Fruit fly (Drosophila melanogaster): ENCODE data around the gene X11Lbeta.
"Not testable (repeated sequence)": the region's sequence is repeated elsewhere in the genome, so short reads cannot be mapped to it uniquely, and the experiment has no call there.

The X11Lbeta gene

DNA sequence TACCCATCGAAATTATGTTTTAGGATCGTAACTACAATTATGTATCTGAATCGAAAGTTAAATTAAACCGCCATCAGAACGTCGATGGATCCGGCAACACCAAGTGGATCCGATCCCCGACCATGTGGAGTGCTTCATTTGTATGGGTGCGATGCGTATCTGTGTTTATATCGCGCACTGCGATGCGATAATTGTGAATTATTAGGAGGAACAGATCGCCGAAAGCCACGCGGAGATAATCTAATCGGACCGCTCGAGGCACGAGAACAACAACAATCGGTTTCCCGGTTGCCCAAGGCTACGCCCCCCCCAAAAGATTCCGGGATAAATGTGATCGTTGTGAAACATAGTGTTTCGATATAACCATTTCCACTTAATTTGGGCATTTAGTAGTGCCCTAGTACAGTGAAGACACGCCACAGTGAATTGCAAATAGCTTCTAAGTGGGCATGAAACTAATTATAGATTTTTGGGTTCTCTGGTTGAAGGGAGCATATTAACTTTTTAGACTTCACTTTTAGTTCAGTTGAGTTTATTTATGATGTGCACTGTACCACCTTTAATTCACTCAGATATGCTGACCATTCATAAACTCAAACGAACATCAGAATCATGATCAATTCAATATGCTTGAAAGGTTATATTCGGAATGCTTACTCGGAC, 27.2 kb upstream of the X11Lbeta start:
- TF ChIP-seq psq (optimal IDR thresholded peaks at IDR 0.05) (no peak), ttk (optimal IDR thresholded peaks at IDR 0.05) (no peak), insv (optimal IDR thresholded peaks at IDR 0.05) (no peak), Myc (optimal IDR thresholded peaks at IDR 0.05) (no peak), Sin3A (optimal IDR thresholded peaks at IDR 0.05) (no peak), h (optimal IDR thresholded peaks at IDR 0.05) (no peak)

DNA sequence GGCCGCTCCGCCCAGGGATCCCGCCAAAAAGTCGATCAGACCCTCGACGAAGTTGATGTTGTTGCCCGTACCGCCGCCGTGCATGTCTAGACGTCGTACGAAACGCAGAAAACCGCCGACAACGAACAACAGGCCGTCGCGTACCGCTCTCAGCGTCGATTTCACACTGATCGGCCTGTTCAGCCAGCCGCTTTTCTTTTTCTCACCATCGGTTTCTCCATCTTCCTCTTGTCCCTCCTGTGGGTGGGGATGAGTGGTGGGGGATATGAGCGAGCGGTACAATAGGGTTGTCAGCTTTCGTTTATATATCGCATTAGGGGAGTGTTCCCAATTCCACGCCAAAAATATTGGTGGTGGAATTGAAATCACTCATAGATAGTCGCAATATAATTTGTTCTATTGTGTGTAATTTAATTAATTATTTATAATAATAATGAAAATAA, 26.0 kb upstream of the X11Lbeta start:
- no peak for TF ChIP-seq psq (optimal IDR thresholded peaks at IDR 0.05)

dm6 chrX:10602057-10602764, 25.3 kb upstream of the X11Lbeta start, which contains the start of gene CG1628:
CG1628 (minus strand) TSS chrX:10602714.
- TF ChIP-seq Sin3A (optimal IDR thresholded peaks at IDR 0.05) (no peak), psq (optimal IDR thresholded peaks at IDR 0.05) (peak; percentile 28)

DNA sequence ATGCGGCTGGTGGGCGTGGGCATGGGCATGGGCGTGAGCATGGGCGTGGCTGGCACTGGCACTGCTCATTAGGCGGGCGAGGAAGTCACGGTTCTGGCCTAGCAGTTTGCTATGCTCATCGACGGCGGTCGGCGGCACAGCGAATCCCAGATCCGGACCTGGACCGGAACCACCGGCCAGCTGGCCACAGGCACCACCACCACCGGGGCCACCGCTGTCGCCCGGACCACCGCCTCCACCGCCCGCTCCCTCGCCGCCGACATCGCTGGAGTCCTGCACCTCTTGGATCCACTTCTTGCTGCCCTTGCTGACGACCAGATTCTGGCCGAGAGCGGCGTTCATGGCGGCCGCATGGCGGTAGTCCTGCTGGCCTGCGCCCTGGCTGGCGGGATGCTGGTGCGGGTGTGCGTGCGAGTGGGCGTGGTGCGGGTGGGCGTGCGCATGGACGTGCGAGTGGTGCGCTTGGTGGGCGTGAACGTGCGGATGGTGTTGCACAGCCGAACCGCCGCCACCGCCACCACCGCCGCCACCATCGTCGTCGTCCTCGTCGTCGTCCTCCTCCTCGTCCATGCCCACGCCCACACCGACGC, 20.6 kb upstream of the X11Lbeta start:
- no peak for TF ChIP-seq psq (optimal IDR thresholded peaks at IDR 0.05)

DNA sequence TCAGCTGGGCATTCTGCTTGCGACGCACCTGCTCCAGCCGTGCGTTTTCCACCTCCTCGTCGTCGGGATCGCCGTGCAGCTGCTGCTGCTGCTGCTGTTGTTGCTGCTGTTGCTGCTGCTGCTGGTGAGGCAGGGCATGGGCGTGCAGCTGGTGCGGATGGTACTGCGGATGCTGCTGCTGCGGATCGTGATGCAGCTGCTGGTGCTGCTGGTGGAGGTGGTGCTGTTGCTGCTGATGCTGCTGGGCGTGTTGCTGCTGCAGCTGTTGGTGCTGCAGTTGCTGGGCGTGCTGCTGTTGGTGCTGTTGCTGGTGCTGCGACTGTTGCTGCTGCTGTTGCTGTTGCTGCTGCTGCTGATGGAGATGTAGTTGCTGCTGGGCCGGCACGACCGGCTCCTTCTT, 19.9 kb upstream of the X11Lbeta start:
- TF ChIP-seq ttk (optimal IDR thresholded peaks at IDR 0.05), result no peak
- TF ChIP-seq insv (optimal IDR thresholded peaks at IDR 0.05), result no peak
- TF ChIP-seq Sin3A (optimal IDR thresholded peaks at IDR 0.05), result no peak

DNA sequence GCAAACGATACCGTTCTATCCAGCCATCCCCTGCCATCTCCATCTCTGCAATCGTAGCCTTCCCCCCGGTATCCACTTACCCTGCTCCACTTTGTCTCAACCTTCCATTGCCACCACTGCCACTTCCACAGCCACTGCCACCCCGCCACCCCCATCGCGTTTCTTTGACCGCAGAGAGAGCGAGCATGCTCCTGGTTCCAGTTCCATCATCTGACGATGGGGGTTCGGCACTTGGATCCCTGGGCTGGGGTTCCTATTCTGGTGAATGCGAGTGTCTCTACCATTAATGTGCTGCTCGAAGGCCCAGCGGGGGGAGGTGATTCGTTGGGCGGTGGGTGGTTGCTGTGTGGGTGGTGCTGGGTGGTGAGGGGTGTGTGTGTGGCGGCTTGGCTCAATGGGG, 14.0 kb upstream of the X11Lbeta start:
- TF ChIP-seq ttk (optimal IDR thresholded peaks at IDR 0.05) (no peak), h (optimal IDR thresholded peaks at IDR 0.05) (no peak), Myc (optimal IDR thresholded peaks at IDR 0.05) (no peak), insv (optimal IDR thresholded peaks at IDR 0.05) (no peak), psq (optimal IDR thresholded peaks at IDR 0.05) (no peak), Sin3A (optimal IDR thresholded peaks at IDR 0.05) (no peak)

DNA sequence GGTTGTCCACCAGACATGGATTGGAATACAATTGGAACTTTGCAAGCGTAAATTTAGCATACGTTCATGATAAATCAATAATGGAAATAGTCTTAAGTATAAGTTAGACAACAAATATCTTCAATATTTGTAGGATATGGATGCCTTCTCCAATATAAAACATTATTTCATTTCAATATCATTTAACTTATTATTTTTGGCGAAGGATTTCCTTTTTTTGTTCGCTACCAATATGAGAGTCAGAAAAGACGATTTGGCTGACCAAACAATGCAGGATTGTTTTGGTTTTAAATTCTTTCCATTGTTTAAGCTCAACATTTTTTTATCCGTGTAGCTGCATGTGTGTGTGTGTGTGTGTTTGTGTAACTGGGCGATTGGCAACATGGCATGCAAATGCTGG, 12.3 kb upstream of the X11Lbeta start:
- TF ChIP-seq Myc (optimal IDR thresholded peaks at IDR 0.05), result no peak

DNA sequence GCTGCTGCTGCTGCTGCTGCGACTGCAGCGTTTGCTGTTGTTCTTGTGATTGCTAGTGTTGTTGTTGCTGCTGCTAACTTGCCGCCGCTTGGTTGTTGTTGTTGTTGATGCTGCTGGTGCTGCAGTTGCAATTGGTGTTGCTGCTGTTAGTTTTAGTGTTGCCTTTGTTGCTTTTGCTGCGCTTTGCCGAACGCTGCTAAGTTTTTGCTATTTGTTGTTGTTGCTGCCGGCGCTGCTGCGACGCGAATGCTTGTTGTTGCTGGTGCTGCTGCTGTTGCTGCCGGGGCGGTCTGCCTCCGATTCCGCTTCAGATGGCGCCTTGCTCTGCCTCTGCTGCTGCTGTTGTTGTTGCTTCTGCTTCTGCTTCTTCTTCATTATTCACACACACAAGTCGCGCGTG, 9.0 kb upstream of the X11Lbeta start:
- no peak for TF ChIP-seq h (optimal IDR thresholded peaks at IDR 0.05)
- TF ChIP-seq Sin3A (optimal IDR thresholded peaks at IDR 0.05), result no peak
- no peak for TF ChIP-seq Myc (optimal IDR thresholded peaks at IDR 0.05)
- no peak for TF ChIP-seq ttk (optimal IDR thresholded peaks at IDR 0.05)
- TF ChIP-seq insv (optimal IDR thresholded peaks at IDR 0.05), result no peak
- no peak for TF ChIP-seq psq (optimal IDR thresholded peaks at IDR 0.05)

DNA sequence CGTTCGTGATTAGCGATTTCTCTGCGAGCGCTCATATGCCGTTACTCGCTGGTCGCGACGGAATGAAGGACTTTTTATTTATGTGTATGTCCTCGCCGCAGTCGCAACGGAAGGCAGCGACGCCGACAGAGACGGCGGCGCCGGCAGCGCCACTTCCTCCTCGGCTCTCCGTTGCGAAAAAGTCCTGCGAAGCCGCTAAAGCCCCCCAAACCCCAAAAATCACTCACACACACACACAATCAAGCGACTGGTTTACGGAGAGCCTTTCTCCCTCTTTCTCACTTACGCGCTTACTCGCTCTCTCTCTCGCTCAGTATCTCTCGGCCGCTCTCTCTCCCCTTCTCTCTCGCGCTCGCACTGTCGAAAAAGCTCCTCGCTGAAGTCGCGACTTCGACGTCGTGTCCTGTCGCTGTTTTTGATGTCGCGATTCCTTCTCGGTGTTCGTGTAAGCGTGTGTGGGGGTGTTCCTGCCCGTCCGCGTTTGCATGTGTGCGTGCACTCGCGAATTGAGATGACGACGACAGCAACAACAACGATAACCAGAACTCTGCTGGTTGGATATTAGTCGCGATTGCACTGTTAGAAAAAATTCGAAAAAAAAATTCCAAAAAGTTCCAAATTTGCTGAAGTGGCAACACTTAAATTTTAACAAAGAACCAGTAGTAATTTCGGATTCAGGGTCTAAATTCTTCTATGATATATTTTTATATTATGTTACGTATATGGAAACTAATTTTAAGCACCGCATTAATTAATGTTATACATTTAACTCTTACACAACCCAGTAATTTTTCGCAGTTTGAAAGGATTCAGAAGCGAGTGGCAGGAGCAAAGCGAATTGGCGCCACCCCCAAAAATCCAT, 7.2 kb upstream of the X11Lbeta start, which contains the start of gene CG43347:
TSS of gene CG43347 (minus strand) at position 47 of the 862 bp plus-strand sequence.
- TF ChIP-seq psq (optimal IDR thresholded peaks at IDR 0.05) (no peak), Sin3A (optimal IDR thresholded peaks at IDR 0.05) (no peak), ttk (optimal IDR thresholded peaks at IDR 0.05) (no peak), h (optimal IDR thresholded peaks at IDR 0.05) (no peak), Myc (optimal IDR thresholded peaks at IDR 0.05) (no peak), insv (optimal IDR thresholded peaks at IDR 0.05) (no peak)

DNA sequence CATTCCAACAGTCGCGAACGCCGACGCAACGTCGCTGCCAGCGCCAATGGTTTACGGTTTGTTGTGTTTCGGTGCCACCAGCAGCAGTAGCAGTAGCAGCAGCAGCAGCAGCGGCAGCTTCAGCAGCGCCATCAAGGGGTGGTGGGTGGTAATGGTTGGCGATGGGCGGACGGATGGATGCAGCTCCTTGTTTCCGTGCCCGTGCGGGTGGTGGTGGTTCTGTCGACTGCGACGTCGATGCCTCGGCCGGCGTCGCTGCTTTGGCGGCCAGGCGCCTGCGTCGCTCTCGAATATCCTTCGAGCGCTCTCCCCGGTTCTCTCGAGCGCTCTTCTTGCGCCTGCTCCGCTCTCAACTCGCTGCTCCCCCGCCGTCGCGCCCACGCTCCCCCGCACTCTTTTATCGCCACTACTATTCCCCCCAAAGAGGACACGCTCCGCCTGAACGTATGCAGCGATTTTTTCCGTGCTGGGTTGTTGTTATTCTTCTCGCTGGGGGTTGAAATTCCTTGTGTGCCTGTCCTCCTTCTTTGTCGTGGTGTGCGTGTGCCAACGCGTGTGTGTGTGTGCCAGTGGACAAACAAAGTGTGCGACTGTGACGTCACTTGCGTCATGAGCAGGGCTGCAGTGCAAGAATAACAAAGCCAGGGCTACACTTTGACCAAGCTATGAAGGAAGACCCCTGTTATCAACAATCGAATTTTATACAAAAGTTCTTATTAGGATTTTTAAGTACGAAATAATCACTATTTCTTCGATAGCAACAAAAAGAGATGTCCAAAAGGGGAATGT, 6.1 kb upstream of the X11Lbeta start:
- TF ChIP-seq h (optimal IDR thresholded peaks at IDR 0.05) (no peak), Sin3A (optimal IDR thresholded peaks at IDR 0.05) (no peak), Myc (optimal IDR thresholded peaks at IDR 0.05) (no peak), insv (optimal IDR thresholded peaks at IDR 0.05) (no peak)

dm6 chrX:10623125-10623524, 4.4 kb upstream of the X11Lbeta start, which contains the start of gene Rab9Db:
Rab9Db (minus strand) TSS chrX:10623225.
- TF ChIP-seq insv, h, Sin3A (optimal IDR thresholded peaks at IDR 0.05): not testable (repeated sequence)

DNA sequence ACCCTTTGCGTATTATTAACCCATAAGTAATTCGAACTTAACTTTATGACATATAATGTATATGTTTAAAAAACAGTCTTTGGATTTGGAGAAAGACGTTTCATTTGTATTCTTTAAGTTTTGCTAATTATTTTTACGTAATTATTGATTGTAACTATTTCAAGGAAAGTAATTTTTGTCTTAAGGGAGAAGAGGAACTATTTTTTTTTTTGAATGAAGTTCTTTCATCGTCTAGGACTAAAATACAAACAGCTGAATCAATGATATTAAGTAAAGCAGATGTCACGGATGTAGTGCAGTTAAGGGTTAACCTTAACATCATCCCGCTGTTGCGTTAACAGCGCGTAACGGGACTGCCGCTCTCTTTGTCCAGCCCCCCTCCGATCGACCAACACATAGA, 1.3 kb downstream of the X11Lbeta start:
- TF ChIP-seq psq (optimal IDR thresholded peaks at IDR 0.05) (no peak), insv (optimal IDR thresholded peaks at IDR 0.05) (no peak), h (optimal IDR thresholded peaks at IDR 0.05) (no peak), Myc (optimal IDR thresholded peaks at IDR 0.05) (no peak), Sin3A (optimal IDR thresholded peaks at IDR 0.05) (no peak), ttk (optimal IDR thresholded peaks at IDR 0.05) (no peak)

All from Kc167 (cell line).